Worm (Caenorhabditis elegans) whole organism, L4/young adult: ENCODE measurements around the gene pch-2.

Source experiments
- W03F9.2 ChIP-seq: fragments of 150-350 bp; optimal IDR thresholded peaks from 2 replicates; lab custom pipeline; 2014; ENCODE audit warnings: missing biosample characterization, missing genetic modification characterization
- dao-5 ChIP-seq: sonication (generic microtip); optimal IDR thresholded peaks from 2 replicates; lab custom pipeline; 2016; ENCODE audit warnings: missing genotype, missing genetic modification characterization, moderate library complexity, missing compliant biosample characterization
- him-1 ChIP-seq: sonication (generic microtip); optimal IDR thresholded peaks from 2 replicates; lab custom pipeline; 2016; ENCODE audit warnings: missing genotype, missing genetic modification reagents, missing genetic modification characterization, missing compliant biosample characterization

- no peak for TF ChIP-seq him-1 (tag; lab: Kevin White, UChicago)
- no peak for TF ChIP-seq W03F9.2 (tag; lab: Kevin White, UChicago)
- TF ChIP-seq dao-5 = no peak
Measured at ce11 chrII:8136818-8137217, 21.3 kb upstream of the pch-2 start, which contains the start of gene ctns-1.
